Fruit fly (Drosophila melanogaster): ENCODE results near the gene Axn.
A peak's percentile ranks its signal among the peaks of the same experiment; 100 is the strongest.

The Axn gene

DNA sequence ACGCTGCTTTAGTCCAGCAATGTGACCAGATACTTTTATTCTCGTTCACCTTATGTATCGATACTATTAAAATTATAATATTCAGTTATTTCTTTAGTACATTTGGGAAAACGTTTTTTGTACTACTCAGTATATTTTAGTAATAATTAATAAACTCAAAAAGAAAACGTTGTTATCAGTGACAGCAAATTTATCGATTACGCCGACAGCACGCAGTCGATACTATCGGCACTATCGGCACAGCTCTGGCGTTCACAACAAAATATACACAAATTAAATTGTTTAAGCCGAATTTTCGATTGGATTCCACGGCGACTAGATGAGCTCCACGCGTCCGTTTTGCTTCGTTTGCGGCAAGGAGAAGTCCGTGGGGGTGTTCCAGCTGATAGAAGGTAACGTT is 16.9 kb downstream of the Axn start, which contains the start of the genes janA, Sry-alpha and Sry-beta (continued):
- TF ChIP-seq hbn (GFP tag; IDR thresholded peaks at IDR 0.05; ENCODE audit: partially characterized antibody) (peak; percentile 99), pita (GFP tag; optimal IDR thresholded peaks at IDR 0.05) (no peak), hb (GFP tag; IDR thresholded peaks at IDR 0.05; ENCODE audit: partially characterized antibody) (peak; percentile 99), TFAM (GFP tag; optimal IDR thresholded peaks at IDR 0.05) (no peak), CG13775 (GFP tag; optimal IDR thresholded peaks at IDR 0.05) (peak; percentile 30), her (GFP tag; optimal IDR thresholded peaks at IDR 0.05) (no peak), HLH4C (GFP tag; IDR thresholded peaks at IDR 0.05; ENCODE audit: partially characterized antibody) (peak; percentile 99), Camta (GFP tag; optimal IDR thresholded peaks at IDR 0.05) (no peak), croc (GFP tag; conservative IDR thresholded peaks at IDR 0.05) (no peak), CG11723 (GFP tag; optimal IDR thresholded peaks at IDR 0.05) (no peak), CG1647 (GFP tag; optimal IDR thresholded peaks at IDR 0.05) (no peak), NK7.1 (GFP tag; optimal IDR thresholded peaks at IDR 0.05) (no peak), CG13123 (GFP tag; optimal IDR thresholded peaks at IDR 0.05) (no peak), CG14667 (GFP tag; IDR thresholded peaks at IDR 0.05) (no peak), chm (GFP tag; IDR thresholded peaks at IDR 0.05) (no peak), MBD-R2 (GFP tag; IDR thresholded peaks at IDR 0.05) (peak; percentile 93), exex (tag; optimal IDR thresholded peaks at IDR 0.05) (no peak), Tbp (GFP tag; optimal IDR thresholded peaks at IDR 0.05) (no peak), ssp (GFP tag; IDR thresholded peaks at IDR 0.05) (no peak), gem (tag; optimal IDR thresholded peaks at IDR 0.05) (no peak), Fer3 (tag; optimal IDR thresholded peaks at IDR 0.05) (no peak), CG9609 (GFP tag; optimal IDR thresholded peaks at IDR 0.05) (no peak), CG15011 (GFP tag; optimal IDR thresholded peaks at IDR 0.05) (no peak), CG10543 (GFP tag; optimal IDR thresholded peaks at IDR 0.05) (no peak), CG4617 (GFP tag; optimal IDR thresholded peaks at IDR 0.05; ENCODE audit: borderline replicate concordance) (peak; percentile 92), HmgD (GFP tag; optimal IDR thresholded peaks at IDR 0.05) (no peak), CG2199 (GFP tag; IDR thresholded peaks at IDR 0.05) (no peak), disco-r (GFP tag; optimal IDR thresholded peaks at IDR 0.05) (no peak), grn (GFP tag; optimal IDR thresholded peaks at IDR 0.05) (no peak), dysf (GFP tag; IDR thresholded peaks at IDR 0.05) (no peak), fru (optimal IDR thresholded peaks at IDR 0.05) (no peak), CG10979 (tag; optimal IDR thresholded peaks at IDR 0.05) (peak; percentile 7), nau (GFP tag; optimal IDR thresholded peaks at IDR 0.05) (no peak), Deaf1 (tag; optimal IDR thresholded peaks at IDR 0.05) (no peak), C15 (GFP tag; IDR thresholded peaks at IDR 0.05) (no peak), Elba2 (GFP tag; optimal IDR thresholded peaks at IDR 0.05) (no peak), fd102C (GFP tag; optimal IDR thresholded peaks at IDR 0.05) (no peak), Hand (GFP tag; optimal IDR thresholded peaks at IDR 0.05) (no peak), CG4854 (GFP tag; optimal IDR thresholded peaks at IDR 0.05) (no peak), CG4360 (GFP tag; IDR thresholded peaks at IDR 0.05) (no peak; the same call in 1 of the 2 replicates), knrl (GFP tag; IDR thresholded peaks at IDR 0.05; ENCODE audit: partially characterized antibody) (peak; percentile 99), psq (GFP tag; optimal IDR thresholded peaks at IDR 0.05) (no peak), CG30403 (GFP tag; optimal IDR thresholded peaks at IDR 0.05) (peak; percentile 16), Dll (GFP tag; IDR thresholded peaks at IDR 0.05; ENCODE audit: partially characterized antibody) (peak; percentile 100), Ssrp (tag; optimal IDR thresholded peaks at IDR 0.05) (no peak), danr (GFP tag; IDR thresholded peaks at IDR 0.05) (no peak), BtbVII (GFP tag; optimal IDR thresholded peaks at IDR 0.05) (no peak), sima (GFP tag; optimal IDR thresholded peaks at IDR 0.05) (no peak), Sin3A (optimal IDR thresholded peaks at IDR 0.05) (peak; percentile 73), CG12659 (GFP tag; optimal IDR thresholded peaks at IDR 0.05) (peak; percentile 83), CG6254 (GFP tag; optimal IDR thresholded peaks at IDR 0.05) (no peak), sens-2 (GFP tag; IDR thresholded peaks at IDR 0.05) (no peak), H15 (GFP tag; IDR thresholded peaks at IDR 0.05) (no peak)

All from whole organism, embryonic.